Worm (Caenorhabditis elegans) whole organism, L4/young adult: ENCODE results near the gene grl-25.
A peak's percentile ranks its signal among the peaks of the same experiment; 100 is the strongest.

Experiments used
- W03F9.2 ChIP-seq: fragments of 150-350 bp; optimal IDR thresholded peaks from 2 replicates; lab custom pipeline; 2014; ENCODE audit warnings: missing biosample characterization, missing genetic modification characterization
- dao-5 ChIP-seq: sonication (generic microtip); optimal IDR thresholded peaks from 2 replicates; lab custom pipeline; 2016; ENCODE audit warnings: missing genotype, missing genetic modification characterization, moderate library complexity, missing compliant biosample characterization
- him-1 ChIP-seq: sonication (generic microtip); optimal IDR thresholded peaks from 2 replicates; lab custom pipeline; 2016; ENCODE audit warnings: missing genotype, missing genetic modification reagents, missing genetic modification characterization, missing compliant biosample characterization

grl-25 gene

DNA sequence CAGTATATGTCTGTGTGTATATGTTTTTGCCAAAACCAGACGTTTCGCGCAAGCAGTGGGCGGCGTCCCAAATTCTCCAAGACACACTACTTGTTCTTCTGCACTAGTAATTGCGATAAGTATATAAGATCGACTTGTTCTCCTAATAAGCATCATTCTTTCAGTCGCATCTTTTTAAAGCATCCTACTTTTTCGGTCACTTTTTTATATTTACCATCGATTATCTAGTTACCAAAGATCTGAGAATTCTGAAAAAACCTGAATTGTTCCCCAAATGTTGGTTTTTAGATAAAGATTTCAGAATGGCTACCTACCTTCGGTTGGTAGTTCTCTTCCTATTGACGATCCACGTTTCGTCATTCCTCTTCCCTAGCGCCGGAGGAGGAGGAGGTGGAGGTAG is at the start of gene grl-25:
TSS of gene grl-25 (plus strand) at position 301 of the 400 bp plus-strand sequence.
- TF ChIP-seq him-1 = no peak
- TF ChIP-seq dao-5 = no peak
- no peak for TF ChIP-seq W03F9.2

DNA sequence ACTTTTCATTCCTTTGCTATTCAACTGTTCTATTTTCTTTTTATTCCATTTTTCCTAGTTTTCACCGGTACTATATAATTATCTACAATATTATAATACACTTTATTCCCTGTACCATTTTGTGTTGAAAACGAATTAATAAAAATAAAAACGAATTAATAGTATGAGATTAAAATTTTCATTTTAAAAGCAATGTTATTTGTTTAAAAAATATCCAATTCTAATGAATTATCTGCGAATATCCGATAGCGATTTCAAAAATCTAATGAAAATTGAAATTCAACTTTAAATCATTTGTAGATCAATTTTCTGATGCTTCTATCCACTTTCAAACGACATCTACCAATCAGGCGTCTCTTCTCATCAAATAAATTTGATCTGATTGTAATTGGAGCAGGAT is 48.6 kb upstream of the grl-25 start, which contains the start of gene trxr-2:
TSS of gene trxr-2 (plus strand) at position 301 of the 400 bp plus-strand sequence.
- TF ChIP-seq dao-5 (no peak), W03F9.2 (no peak), him-1 (no peak)

DNA sequence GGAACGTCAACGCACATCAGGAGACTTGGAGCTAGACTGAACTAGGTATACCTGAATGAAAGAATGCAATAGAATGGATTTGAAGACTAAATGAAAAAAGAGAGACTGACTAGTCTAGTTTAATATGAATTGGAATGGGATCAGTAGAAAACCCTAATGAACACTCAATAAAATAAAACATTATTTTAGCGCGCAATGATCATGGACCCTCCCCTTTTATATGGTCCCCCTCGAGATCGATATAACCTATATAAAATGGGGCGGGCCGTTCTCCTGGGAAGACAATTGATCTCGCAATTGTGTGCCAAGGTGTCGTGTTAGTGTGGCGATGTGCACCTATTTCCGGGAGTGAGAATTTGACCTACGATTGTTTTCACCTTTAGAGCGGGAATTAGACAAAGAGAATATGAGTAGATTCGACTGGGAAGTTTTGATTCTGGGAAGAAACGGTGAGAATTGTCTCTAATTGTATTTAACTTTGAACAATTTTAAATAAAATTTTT is 44.2 kb upstream of the grl-25 start, which contains the start of gene cdc-25.3:
TSS of gene cdc-25.3 (minus strand) at position 51 of the 503 bp plus-strand sequence.
- TF ChIP-seq dao-5 (no peak), him-1 (no peak), W03F9.2 (no peak)

DNA sequence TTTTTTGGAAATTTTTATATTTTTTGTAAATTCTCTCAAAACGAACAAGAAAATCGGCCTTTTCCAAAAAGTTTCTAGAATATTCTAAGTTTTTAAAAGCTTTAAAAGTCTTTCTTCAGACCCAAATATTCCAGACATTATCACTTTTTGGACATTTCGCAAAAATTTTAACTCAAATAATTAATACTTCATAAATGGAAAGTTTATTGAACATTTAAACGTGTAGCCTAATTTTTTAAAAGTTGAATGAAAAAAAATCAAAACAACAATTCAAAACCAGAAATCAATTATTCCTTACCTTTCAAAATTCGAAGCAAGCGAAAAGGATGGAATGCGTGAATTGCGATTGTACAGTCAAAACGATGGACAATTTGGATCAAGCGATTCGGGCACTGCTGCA is 42.3 kb upstream of the grl-25 start, which contains the start of gene ZK637.15:
TSS of gene ZK637.15 (plus strand) at position 301 of the 400 bp plus-strand sequence.
- no peak for TF ChIP-seq him-1
- no peak for TF ChIP-seq dao-5
- TF ChIP-seq W03F9.2 = no peak

ce11 chrIII:8922061-8922460 is 40.0 kb upstream of the grl-25 start:
- TF ChIP-seq him-1 (no peak), W03F9.2 (no peak), dao-5 (no peak)

- TF ChIP-seq W03F9.2 (no peak), him-1 (no peak)
Observed at ce11 chrIII:8923240-8923734, 38.8 kb upstream of the grl-25 start, which contains the start of gene glb-1. TSS of gene glb-1 (minus strand) at chrIII:8923290.

ce11 chrIII:8923937-8924336 is 38.2 kb upstream of the grl-25 start, which contains the start of gene ZK637.12:
TSS of gene ZK637.12 (plus strand) at chrIII:8924237.
- TF ChIP-seq him-1 = no peak
- no peak for TF ChIP-seq dao-5
- TF ChIP-seq W03F9.2 = no peak

ce11 chrIII:8925539-8925938 is 36.6 kb upstream of the grl-25 start:
- TF ChIP-seq W03F9.2 = no peak
- no peak for TF ChIP-seq dao-5
- TF ChIP-seq him-1 = no peak

DNA sequence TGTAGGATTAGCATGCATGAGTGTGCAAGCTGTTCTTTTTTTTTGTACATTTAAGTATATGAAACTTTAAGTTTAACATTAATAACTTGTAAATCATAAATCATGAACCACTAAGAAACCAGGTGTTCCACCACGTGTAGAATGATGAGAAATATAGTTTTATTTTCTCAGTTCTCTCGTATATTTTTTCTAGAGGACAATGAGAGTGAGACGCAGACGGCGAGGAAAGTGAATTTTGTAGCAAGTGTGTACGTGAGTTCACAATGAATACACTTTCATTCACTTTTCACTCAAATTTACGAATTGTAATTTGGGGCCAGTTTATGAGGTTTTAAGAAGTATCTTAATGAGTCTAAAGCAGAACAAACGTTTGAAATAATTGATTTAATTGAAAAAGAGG is 35.6 kb upstream of the grl-25 start:
- TF ChIP-seq dao-5 = no peak
- TF ChIP-seq W03F9.2 = no peak
- no peak for TF ChIP-seq him-1

DNA sequence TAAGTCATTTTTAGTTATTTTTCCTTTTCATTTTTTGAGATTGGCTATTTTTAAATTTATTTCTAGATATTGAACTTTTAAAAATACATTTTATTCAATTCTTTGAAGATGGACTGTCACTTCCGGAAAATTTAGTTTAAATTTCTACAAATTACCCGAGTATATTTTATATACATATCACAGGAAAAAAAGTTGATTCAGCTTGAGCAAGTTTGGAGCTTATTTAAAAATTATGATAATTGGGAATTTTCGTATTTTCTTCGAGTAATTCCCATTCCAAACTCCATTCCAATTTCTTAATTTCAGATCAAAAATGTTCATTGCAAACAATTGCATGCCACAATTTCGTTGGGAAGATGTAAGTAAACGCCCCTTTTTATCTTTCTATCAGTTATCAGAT is 32.4 kb upstream of the grl-25 start, which contains the start of gene arrd-15:
TSS of gene arrd-15 (plus strand) at position 301 of the 400 bp plus-strand sequence.
- TF ChIP-seq him-1 = no peak
- no peak for TF ChIP-seq W03F9.2
- TF ChIP-seq dao-5 = no peak

ce11 chrIII:8933696-8934095 is 28.4 kb upstream of the grl-25 start:
- TF ChIP-seq dao-5 = no peak
- no peak for TF ChIP-seq W03F9.2
- no peak for TF ChIP-seq him-1

- TF ChIP-seq him-1 = no peak
- TF ChIP-seq dao-5 = no peak
- TF ChIP-seq W03F9.2 = no peak
Observed at ce11 chrIII:8934378-8934777, 27.7 kb upstream of the grl-25 start.

DNA sequence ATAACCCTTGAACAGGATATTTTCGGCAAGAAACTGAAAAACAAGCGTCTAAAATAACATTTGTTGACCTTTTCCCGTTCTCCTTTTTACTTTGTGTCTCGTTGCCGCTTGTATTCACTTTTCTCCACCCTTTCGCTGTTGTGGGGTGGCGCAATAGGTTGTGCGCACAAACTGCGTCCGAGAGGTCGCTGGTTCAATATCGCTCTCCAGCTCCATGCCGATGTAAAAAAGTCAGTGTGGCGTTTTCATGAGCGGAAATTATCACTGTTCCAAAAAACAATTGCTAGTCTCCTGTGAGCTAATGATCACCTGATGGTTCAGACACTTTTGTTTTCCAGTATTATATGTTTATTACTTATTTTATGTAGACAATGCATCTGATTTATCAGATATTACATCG is 24.5 kb upstream of the grl-25 start:
- TF ChIP-seq W03F9.2 (peak; percentile 31), dao-5 (peak; percentile 4), him-1 (peak; percentile 92)

DNA sequence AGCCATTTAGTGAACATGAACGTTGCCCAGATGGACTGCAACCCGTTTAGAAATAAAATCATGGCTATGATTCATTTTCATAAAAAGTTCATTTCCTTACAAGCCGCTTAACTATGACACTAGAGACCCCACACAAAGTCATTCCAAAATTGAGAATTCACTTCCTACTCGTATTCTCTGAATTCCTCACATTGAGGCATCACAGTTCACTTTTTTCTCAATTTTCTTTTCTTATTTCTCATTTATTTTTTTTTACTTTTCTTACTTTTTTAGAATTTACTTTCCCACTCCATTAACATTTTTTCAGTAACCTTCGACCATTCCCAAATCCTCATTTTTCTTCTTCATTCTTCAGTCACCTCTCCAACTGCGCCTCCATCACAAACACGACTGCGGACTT is 17.7 kb upstream of the grl-25 start, which contains the start of gene dhrr-1:
TSS of gene dhrr-1 (plus strand) at position 301 of the 400 bp plus-strand sequence.
- TF ChIP-seq dao-5 = no peak
- no peak for TF ChIP-seq W03F9.2
- TF ChIP-seq him-1 = no peak

DNA sequence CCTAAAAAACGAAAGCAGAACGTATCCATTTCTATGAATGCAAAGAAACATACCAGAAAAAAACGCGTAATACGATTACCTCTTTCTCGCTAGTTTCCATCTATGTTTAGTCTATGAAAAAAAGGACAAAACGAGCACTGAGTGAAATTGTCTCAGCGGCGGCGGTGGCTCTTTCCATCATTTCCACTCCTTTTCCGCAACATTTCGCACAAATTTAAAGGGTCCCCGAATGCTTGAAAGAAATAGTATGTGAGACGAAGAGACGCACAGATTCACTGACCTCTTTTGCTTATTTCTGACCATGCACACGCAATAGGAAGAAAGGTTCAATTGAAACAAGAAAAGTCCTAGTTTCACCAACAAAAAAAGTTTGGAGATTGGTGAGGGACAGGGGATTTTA is 15.8 kb upstream of the grl-25 start:
- no peak for TF ChIP-seq dao-5
- no peak for TF ChIP-seq W03F9.2
- no peak for TF ChIP-seq him-1

- TF ChIP-seq him-1 (no peak), dao-5 (no peak), W03F9.2 (no peak)
Observed at ce11 chrIII:8949147-8949546, 12.9 kb upstream of the grl-25 start.

DNA sequence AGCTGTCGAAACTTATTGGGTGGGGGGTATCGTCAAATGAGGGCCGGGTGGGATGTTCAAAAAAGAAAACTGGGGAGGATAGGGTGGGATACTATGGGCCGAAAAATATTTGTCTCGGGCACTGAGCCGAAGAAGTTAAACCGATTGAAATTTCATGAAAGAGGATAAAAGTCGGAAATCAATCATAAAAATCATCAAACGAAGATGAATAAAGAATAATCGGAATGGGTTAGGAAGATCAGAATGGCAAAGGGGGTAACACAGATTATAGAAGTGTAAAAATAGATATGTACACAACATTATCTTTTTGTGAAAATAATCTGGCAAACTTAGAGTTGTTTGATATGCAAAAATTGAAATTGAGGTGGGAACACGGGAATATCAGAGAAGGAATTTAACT is 6.6 kb upstream of the grl-25 start:
- no peak for TF ChIP-seq dao-5
- TF ChIP-seq him-1 = no peak
- no peak for TF ChIP-seq W03F9.2
